Fruit fly (Drosophila melanogaster): ENCODE results near the gene CG16989.

dm6 chrX:755642-756332 lies 37.2 kb upstream of the CG16989 start:
- TF ChIP-seq Fer1 (GFP tag; optimal IDR thresholded peaks at IDR 0.05) (peak; percentile 88), org-1 (GFP tag; optimal IDR thresholded peaks at IDR 0.05) (peak; percentile 74), zen (tag; optimal IDR thresholded peaks at IDR 0.05) (peak; percentile 12), CG1647 (GFP tag; optimal IDR thresholded peaks at IDR 0.05) (peak; percentile 77), Asciz (GFP tag; optimal IDR thresholded peaks at IDR 0.05) (peak; percentile 50), trh (GFP tag; optimal IDR thresholded peaks at IDR 0.05) (peak; percentile 42), CG11093 (GFP tag; IDR thresholded peaks at IDR 0.05) (peak; percentile 50; the same call in 2 of the 3 replicates), ftz-f1 (GFP tag; optimal IDR thresholded peaks at IDR 0.05) (peak; percentile 83), CG18476 (GFP tag; optimal IDR thresholded peaks at IDR 0.05) (peak; percentile 74)
